Worm (Caenorhabditis elegans) whole organism, L4/young adult: ENCODE data around the gene ceh-82.

ENCODE experiments used
- W03F9.2 ChIP-seq: fragments of 150-350 bp; optimal IDR thresholded peaks from 2 replicates; lab custom pipeline; 2014; ENCODE audit warnings: missing biosample characterization, missing genetic modification characterization
- dao-5 ChIP-seq: sonication (generic microtip); optimal IDR thresholded peaks from 2 replicates; lab custom pipeline; 2016; ENCODE audit warnings: missing genotype, missing genetic modification characterization, moderate library complexity, missing compliant biosample characterization
- him-1 ChIP-seq: sonication (generic microtip); optimal IDR thresholded peaks from 2 replicates; lab custom pipeline; 2016; ENCODE audit warnings: missing genotype, missing genetic modification reagents, missing genetic modification characterization, missing compliant biosample characterization

ce11 chrII:1744183-1744582 lies 12.2 kb downstream of the ceh-82 start, which contains the start of gene clec-19:
- TF ChIP-seq him-1 (tag; lab: Kevin White, UChicago) = no peak
- TF ChIP-seq W03F9.2 = no peak
- TF ChIP-seq dao-5 (tag; lab: Kevin White, UChicago) = no peak
